Fruit fly (Drosophila melanogaster): ENCODE data around the gene CG6293.
A peak's percentile ranks its signal among the peaks of the same experiment; 100 is the strongest.

CG6293 gene

dm6 chr3R:10276002-10276401 lies 35.4 kb downstream of the CG6293 start:
- no peak for TF ChIP-seq kay (GFP tag; ENCODE audit: borderline replicate concordance)
- TF ChIP-seq bab1 (GFP tag; optimal IDR thresholded peaks at IDR 0.05) = no peak
- TF ChIP-seq Crg-1 (GFP tag; optimal IDR thresholded peaks at IDR 0.05) = no peak
- TF ChIP-seq CG11617 (GFP tag; optimal IDR thresholded peaks at IDR 0.05) = no peak
- no peak for TF ChIP-seq CG33017 (tag; optimal IDR thresholded peaks at IDR 0.05)
- TF ChIP-seq CG5204 (GFP tag; optimal IDR thresholded peaks at IDR 0.05) = no peak
- TF ChIP-seq CG14711 (tag; optimal IDR thresholded peaks at IDR 0.05) = no peak
- no peak for TF ChIP-seq tj (GFP tag; optimal IDR thresholded peaks at IDR 0.05)
- TF ChIP-seq Clk (GFP tag; optimal IDR thresholded peaks at IDR 0.05) = no peak
- no peak for TF ChIP-seq ovo (GFP tag; optimal IDR thresholded peaks at IDR 0.05)
- no peak for TF ChIP-seq cnc (optimal IDR thresholded peaks at IDR 0.05)
- no peak for TF ChIP-seq CG12768 (GFP tag; optimal IDR thresholded peaks at IDR 0.05)

- no peak for TF ChIP-seq cic (GFP tag; optimal IDR thresholded peaks at IDR 0.05)
- TF ChIP-seq CG12768 (GFP tag; optimal IDR thresholded peaks at IDR 0.05) = no peak
- no peak for TF ChIP-seq cnc (optimal IDR thresholded peaks at IDR 0.05)
- TF ChIP-seq toe (GFP tag; optimal IDR thresholded peaks at IDR 0.05) = no peak
- TF ChIP-seq CG11617 (GFP tag; optimal IDR thresholded peaks at IDR 0.05) = no peak
- TF ChIP-seq CG7101 (tag; optimal IDR thresholded peaks at IDR 0.05) = no peak
- TF ChIP-seq Clk (GFP tag; optimal IDR thresholded peaks at IDR 0.05) = no peak
These were observed 36.6 kb downstream of the CG6293 start for dm6 chr3R:10274829-10275228.

dm6 chr3R:10274306-10274705 lies 37.1 kb downstream of the CG6293 start:
- TF ChIP-seq Hr96 (GFP tag; optimal IDR thresholded peaks at IDR 0.05) (no peak), CG11617 (GFP tag; optimal IDR thresholded peaks at IDR 0.05) (no peak), CG5204 (GFP tag; optimal IDR thresholded peaks at IDR 0.05) (no peak), CG14711 (tag; optimal IDR thresholded peaks at IDR 0.05) (no peak), pad (GFP tag; optimal IDR thresholded peaks at IDR 0.05) (no peak), toe (GFP tag; optimal IDR thresholded peaks at IDR 0.05) (no peak), ovo (GFP tag; optimal IDR thresholded peaks at IDR 0.05) (no peak), CG12768 (GFP tag; optimal IDR thresholded peaks at IDR 0.05) (no peak), cnc (optimal IDR thresholded peaks at IDR 0.05) (no peak), tj (GFP tag; optimal IDR thresholded peaks at IDR 0.05) (no peak)

- TF ChIP-seq CG7101 (tag; optimal IDR thresholded peaks at IDR 0.05) (no peak), CG33017 (tag; optimal IDR thresholded peaks at IDR 0.05) (no peak), tj (GFP tag; optimal IDR thresholded peaks at IDR 0.05) (no peak)
These were observed 38.7 kb downstream of the CG6293 start for dm6 chr3R:10272695-10273094.

- no peak for TF ChIP-seq CG7101 (tag; optimal IDR thresholded peaks at IDR 0.05)
- TF ChIP-seq ovo (GFP tag; optimal IDR thresholded peaks at IDR 0.05) = no peak
- no peak for TF ChIP-seq CG1620 (GFP tag; optimal IDR thresholded peaks at IDR 0.05)
- no peak for TF ChIP-seq CG12768 (GFP tag; optimal IDR thresholded peaks at IDR 0.05)
- TF ChIP-seq CG14711 (tag; optimal IDR thresholded peaks at IDR 0.05) = no peak
- no peak for TF ChIP-seq toe (GFP tag; optimal IDR thresholded peaks at IDR 0.05)
- TF ChIP-seq Clk (GFP tag; optimal IDR thresholded peaks at IDR 0.05) = no peak
- no peak for TF ChIP-seq Hr96 (GFP tag; optimal IDR thresholded peaks at IDR 0.05)
- TF ChIP-seq Mnt (GFP tag; optimal IDR thresholded peaks at IDR 0.05) = no peak
- no peak for TF ChIP-seq bab1 (GFP tag; optimal IDR thresholded peaks at IDR 0.05)
- no peak for TF ChIP-seq pad (GFP tag; optimal IDR thresholded peaks at IDR 0.05)
- TF ChIP-seq tj (GFP tag; optimal IDR thresholded peaks at IDR 0.05) = no peak
- no peak for TF ChIP-seq kay (GFP tag; ENCODE audit: borderline replicate concordance)
These were observed 41.4 kb downstream of the CG6293 start for dm6 chr3R:10269921-10270431.

dm6 chr3R:10268865-10269442 lies 42.5 kb downstream of the CG6293 start:
- peak; percentile 37 for TF ChIP-seq bab1 (GFP tag; optimal IDR thresholded peaks at IDR 0.05)
- TF ChIP-seq ovo (GFP tag; optimal IDR thresholded peaks at IDR 0.05) = no peak
- TF ChIP-seq CG7045 (GFP tag; optimal IDR thresholded peaks at IDR 0.05) = peak; percentile 46
- peak; percentile 13 for TF ChIP-seq Mnt (GFP tag; optimal IDR thresholded peaks at IDR 0.05)
- TF ChIP-seq CG1620 (GFP tag; optimal IDR thresholded peaks at IDR 0.05) = no peak
- TF ChIP-seq cic (GFP tag; optimal IDR thresholded peaks at IDR 0.05) = no peak
- no peak for TF ChIP-seq CG11617 (GFP tag; optimal IDR thresholded peaks at IDR 0.05)
- no peak for TF ChIP-seq Crg-1 (GFP tag; optimal IDR thresholded peaks at IDR 0.05)
- TF ChIP-seq CG12768 (GFP tag; optimal IDR thresholded peaks at IDR 0.05) = peak; percentile 55
- TF ChIP-seq kay (GFP tag; ENCODE audit: borderline replicate concordance) = peak; percentile 68
- no peak for TF ChIP-seq cnc (optimal IDR thresholded peaks at IDR 0.05)
- peak; percentile 72 for TF ChIP-seq CG14711 (tag; optimal IDR thresholded peaks at IDR 0.05)
- TF ChIP-seq toe (GFP tag; optimal IDR thresholded peaks at IDR 0.05) = peak; percentile 35
- TF ChIP-seq Clk (GFP tag; optimal IDR thresholded peaks at IDR 0.05) = peak; percentile 62
- peak; percentile 44 for TF ChIP-seq CG5204 (GFP tag; optimal IDR thresholded peaks at IDR 0.05)
- peak; percentile 44 for TF ChIP-seq Hr96 (GFP tag; optimal IDR thresholded peaks at IDR 0.05)
- TF ChIP-seq CG7101 (tag; optimal IDR thresholded peaks at IDR 0.05) = peak; percentile 77
- peak; percentile 5 for TF ChIP-seq tj (GFP tag; optimal IDR thresholded peaks at IDR 0.05)
- peak; percentile 6 for TF ChIP-seq CG33017 (tag; optimal IDR thresholded peaks at IDR 0.05)
- TF ChIP-seq pad (GFP tag; optimal IDR thresholded peaks at IDR 0.05) = no peak

Measured in whole organism, adult.